Fruit fly (Drosophila melanogaster): ENCODE data around the gene CG13625.

The CG13625 gene

DNA sequence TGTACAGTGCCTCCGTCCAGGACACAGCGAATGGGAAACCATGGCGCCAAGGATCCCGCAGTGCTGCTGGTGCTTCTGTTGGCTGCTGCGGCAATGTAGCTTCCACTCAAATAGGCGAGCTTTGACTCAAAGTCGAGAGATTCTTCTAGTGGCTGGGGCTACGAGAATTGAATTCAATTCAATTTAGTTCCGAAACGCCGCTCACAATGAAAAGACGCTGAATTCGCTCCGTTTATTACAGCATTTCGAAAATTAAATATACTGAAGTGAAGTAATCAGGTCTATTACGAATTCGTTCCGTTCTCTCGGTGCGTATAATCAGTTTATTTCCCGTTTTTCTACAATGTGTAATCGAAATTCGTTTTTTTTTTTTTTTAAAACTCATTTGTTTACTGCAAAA, 36.1 kb downstream of the CG13625 start (continued):
- TF ChIP-seq pb (GFP tag; optimal IDR thresholded peaks at IDR 0.05) = no peak
- no peak for TF ChIP-seq CG15514 (GFP tag; optimal IDR thresholded peaks at IDR 0.05)
- no peak for TF ChIP-seq CG7556 (GFP tag; optimal IDR thresholded peaks at IDR 0.05)
- TF ChIP-seq CG33557 (GFP tag; optimal IDR thresholded peaks at IDR 0.05) = no peak
- TF ChIP-seq amos (GFP tag; IDR thresholded peaks at IDR 0.05; ENCODE audit: partially characterized antibody) = peak; percentile 49; the same call in 1 of the 2 replicates
- no peak for TF ChIP-seq slp2 (GFP tag; optimal IDR thresholded peaks at IDR 0.05)
- no peak for TF ChIP-seq D19A (tag; optimal IDR thresholded peaks at IDR 0.05)
- TF ChIP-seq CG10543 (GFP tag; optimal IDR thresholded peaks at IDR 0.05) = peak; percentile 14
- no peak for TF ChIP-seq pnt (GFP tag; optimal IDR thresholded peaks at IDR 0.05)
- TF ChIP-seq CG8388 (GFP tag; optimal IDR thresholded peaks at IDR 0.05) = no peak
- TF ChIP-seq Pdp1 (GFP tag; optimal IDR thresholded peaks at IDR 0.05) = peak in 1 of 2 experiments; percentile 68
- TF ChIP-seq CG31388 (GFP tag; optimal IDR thresholded peaks at IDR 0.05) = no peak
- peak; percentile 96 for TF ChIP-seq z (GFP tag; IDR thresholded peaks at IDR 0.05)
- no peak for TF ChIP-seq twi (tag; optimal IDR thresholded peaks at IDR 0.05)
- TF ChIP-seq CG12155 (GFP tag; optimal IDR thresholded peaks at IDR 0.05) = no peak
- TF ChIP-seq Bteb2 (GFP tag; optimal IDR thresholded peaks at IDR 0.05) = no peak
- no peak for TF ChIP-seq pzg (GFP tag; optimal IDR thresholded peaks at IDR 0.05)
- TF ChIP-seq CG10267 (tag; optimal IDR thresholded peaks at IDR 0.05) = no peak
- peak; percentile 32; the same call in 1 of the 2 replicates for TF ChIP-seq Adf1 (GFP tag; IDR thresholded peaks at IDR 0.05)
- TF ChIP-seq ERR (GFP tag; optimal IDR thresholded peaks at IDR 0.05) = no peak
- no peak for TF ChIP-seq Optix (GFP tag; IDR thresholded peaks at IDR 0.05)
- no peak for TF ChIP-seq TFAM (GFP tag; optimal IDR thresholded peaks at IDR 0.05)
- no peak for TF ChIP-seq Atf-2 (GFP tag; optimal IDR thresholded peaks at IDR 0.05)
- TF ChIP-seq tll (GFP tag; optimal IDR thresholded peaks at IDR 0.05) = no peak
- no peak for TF ChIP-seq CG30403 (GFP tag; optimal IDR thresholded peaks at IDR 0.05)
- TF ChIP-seq CG30431 (GFP tag; optimal IDR thresholded peaks at IDR 0.05) = no peak
- no peak for TF ChIP-seq Dp (GFP tag; optimal IDR thresholded peaks at IDR 0.05)
- peak; percentile 44; the same call in 1 of the 2 replicates for TF ChIP-seq CG13287 (GFP tag; IDR thresholded peaks at IDR 0.05; ENCODE audit: partially characterized antibody)
- no peak for TF ChIP-seq otp (GFP tag; IDR thresholded peaks at IDR 0.05)
- no peak for TF ChIP-seq Meics (GFP tag; optimal IDR thresholded peaks at IDR 0.05)
- TF ChIP-seq HLH54F (GFP tag; optimal IDR thresholded peaks at IDR 0.05) = no peak
- no peak for TF ChIP-seq CG12769 (tag; optimal IDR thresholded peaks at IDR 0.05)
- no peak for TF ChIP-seq crol (GFP tag; IDR thresholded peaks at IDR 0.05)
- no peak for TF ChIP-seq shn (GFP tag; optimal IDR thresholded peaks at IDR 0.05)
- no peak for TF ChIP-seq Hand (GFP tag; optimal IDR thresholded peaks at IDR 0.05)
- TF ChIP-seq klu (GFP tag; IDR thresholded peaks at IDR 0.05) = no peak
- no peak for TF ChIP-seq schlank (tag; optimal IDR thresholded peaks at IDR 0.05)
- no peak for TF ChIP-seq CG10565 (GFP tag; optimal IDR thresholded peaks at IDR 0.05)
- no peak for TF ChIP-seq Sin3A (optimal IDR thresholded peaks at IDR 0.05)
- no peak for TF ChIP-seq CG11085 (GFP tag; IDR thresholded peaks at IDR 0.05)
- TF ChIP-seq CG3995 (GFP tag; optimal IDR thresholded peaks at IDR 0.05) = no peak
- TF ChIP-seq danr (GFP tag; IDR thresholded peaks at IDR 0.05) = no peak
- TF ChIP-seq CG34376 (GFP tag; optimal IDR thresholded peaks at IDR 0.05) = peak; percentile 50
- TF ChIP-seq NC2α (GFP tag; optimal IDR thresholded peaks at IDR 0.05) = no peak
- TF ChIP-seq lola (GFP tag; optimal IDR thresholded peaks at IDR 0.05) = no peak
- TF ChIP-seq CG10959 (GFP tag; IDR thresholded peaks at IDR 0.05) = no peak
- no peak for TF ChIP-seq CG16813 (GFP tag; IDR thresholded peaks at IDR 0.05; ENCODE audit: partially characterized antibody)
- TF ChIP-seq rib (GFP tag; IDR thresholded peaks at IDR 0.05) = no peak
- no peak for TF ChIP-seq grau (tag; optimal IDR thresholded peaks at IDR 0.05)
- TF ChIP-seq Atf3 (GFP tag; optimal IDR thresholded peaks at IDR 0.05) = no peak

All from whole organism, embryonic.